Fruit fly (Drosophila melanogaster) whole organism, embryonic: ENCODE results near the gene CG14142.

Experiments used
- Atf-2 ChIP-seq: fragments of 200-800 bp; sonication (Bioruptor generic); optimal IDR thresholded peaks from 2 replicates; lab custom pipeline; 2016; ENCODE audit warnings: missing biosample characterization, missing genetic modification characterization
- CG10959 ChIP-seq: fragments of 200-800 bp; sonication (Bioruptor generic); IDR thresholded peaks from 2 replicates; pipeline ENCODE4 v1.3.6; 2022; ENCODE audit warnings: missing biosample characterization, missing genetic modification characterization
- CG11456 ChIP-seq: fragments of 200-800 bp; sonication (Bioruptor generic); IDR thresholded peaks from 3 replicates; pipeline ENCODE4 v1.3.6; 2022; ENCODE audit warnings: missing biosample characterization, missing genetic modification characterization
- CG11696 ChIP-seq: fragments of 200-800 bp; sonication (Bioruptor generic); IDR thresholded peaks from 2 replicates; pipeline ENCODE4 v1.3.6; 2022; ENCODE audit warnings: missing biosample characterization, missing genetic modification characterization
- CG13894 ChIP-seq: fragments of 200-800 bp; sonication (Bioruptor generic); optimal IDR thresholded peaks from 3 replicates; lab custom pipeline; 2018; ENCODE audit warnings: missing biosample characterization, mild to moderate bottlenecking, missing genetic modification characterization, moderate library complexity
- CG14860 ChIP-seq: fragments of 200-800 bp; sonication (Bioruptor generic); IDR thresholded peaks from 3 replicates; pipeline ENCODE4 v1.3.6; 2022; ENCODE audit warnings: missing biosample characterization, missing genetic modification characterization; ENCODE audit not compliant: partially characterized antibody
- CG1603 ChIP-seq: fragments of 200-800 bp; sonication (Bioruptor generic); optimal IDR thresholded peaks from 2 replicates; lab custom pipeline; 2019; ENCODE audit warnings: missing biosample characterization, mild to moderate bottlenecking, missing genetic modification characterization, moderate library complexity
- CG32772 ChIP-seq: fragments of 200-800 bp; sonication (Bioruptor generic); IDR thresholded peaks from 2 replicates; pipeline ENCODE4 v1.3.6; 2022; ENCODE audit warnings: missing biosample characterization, missing genetic modification characterization
- CG4730 ChIP-seq: fragments of 200-800 bp; sonication (Bioruptor generic); IDR thresholded peaks from 2 replicates; pipeline ENCODE4 v1.3.6; 2022; ENCODE audit warnings: missing biosample characterization, missing genetic modification characterization
- CG5953 ChIP-seq: fragments of 200-800 bp; sonication (Bioruptor generic); IDR thresholded peaks from 2 replicates; pipeline ENCODE4 v1.3.6; 2022; ENCODE audit warnings: missing biosample characterization, missing genetic modification characterization
- CG6654 ChIP-seq: fragments of 200-800 bp; sonication (Bioruptor generic); optimal IDR thresholded peaks from 2 replicates; lab custom pipeline; 2017; ENCODE audit warnings: missing biosample characterization, mild to moderate bottlenecking, missing genetic modification characterization
- CG6765 ChIP-seq: fragments of 200-800 bp; sonication (Bioruptor generic); optimal IDR thresholded peaks from 3 replicates; lab custom pipeline; 2017; ENCODE audit warnings: missing biosample characterization, mild to moderate bottlenecking, missing genetic modification characterization
- CG9215 ChIP-seq: fragments of 200-800 bp; sonication (Bioruptor generic); IDR thresholded peaks from 2 replicates; pipeline ENCODE4 v1.3.6; 2022; ENCODE audit warnings: missing biosample characterization, missing genetic modification characterization
- CG9727 ChIP-seq: fragments of 200-800 bp; sonication (Bioruptor generic); optimal IDR thresholded peaks from 3 replicates; lab custom pipeline; 2017; ENCODE audit warnings: missing biosample characterization, mild to moderate bottlenecking, missing genetic modification characterization
- D ChIP-seq, 2 experiments: fragments of 200-800 bp in 1 of 2; fragments of >200 bp in 1 of 2; sonication (Bioruptor generic) in 1 of 2; optimal IDR thresholded peaks; 2 replicates in 1 of 2; 3 replicates in 1 of 2; lab custom pipeline; 2017; ENCODE audit warnings: mild to moderate bottlenecking in 1 of 2, missing biosample characterization in 1 of 2, missing genetic modification characterization in 1 of 2, missing genetic modification reagents in 1 of 2
- Deaf1 ChIP-seq: fragments of 200-800 bp; optimal IDR thresholded peaks from 3 replicates; lab custom pipeline; 2019; ENCODE audit warnings: missing biosample characterization, mild to moderate bottlenecking, missing genetic modification characterization, moderate library complexity
- Fer1 ChIP-seq: fragments of 200-800 bp; sonication (Bioruptor generic); optimal IDR thresholded peaks from 2 replicates; lab custom pipeline; 2017; ENCODE audit warnings: missing biosample characterization, mild to moderate bottlenecking, missing genetic modification characterization
- Hr78 ChIP-seq, 2 experiments: fragments of 200-800 bp in 1 of 2; fragments of >200 bp in 1 of 2; sonication (Bioruptor generic) in 1 of 2; optimal IDR thresholded peaks; 2 replicates each; lab custom pipeline; 2017 to 2019; ENCODE audit warnings: missing biosample characterization in 2 of 2, missing genetic modification characterization in 2 of 2, mild to moderate bottlenecking in 1 of 2, moderate library complexity in 1 of 2
- Nf-YA ChIP-seq: fragments of 200-800 bp; sonication (Bioruptor generic); IDR thresholded peaks from 2 replicates; pipeline ENCODE4 v1.3.6; 2022; ENCODE audit warnings: missing biosample characterization, missing genetic modification characterization
- Scr ChIP-seq: fragments of 200-800 bp; sonication (Bioruptor generic); IDR thresholded peaks from 2 replicates; pipeline ENCODE4 v1.3.6; 2022; ENCODE audit warnings: missing biosample characterization, missing genetic modification characterization; ENCODE audit not compliant: partially characterized antibody
- Side ChIP-seq: fragments of 200-800 bp; sonication (Bioruptor generic); optimal IDR thresholded peaks from 2 replicates; lab custom pipeline; 2016; ENCODE audit warnings: missing biosample characterization, missing genetic modification characterization
- Six4 ChIP-seq: fragments of 200-800 bp; sonication (Bioruptor generic); optimal IDR thresholded peaks from 2 replicates; lab custom pipeline; 2016; ENCODE audit warnings: missing biosample characterization, missing genetic modification characterization
- Ssrp ChIP-seq: fragments of 200-800 bp; sonication (Bioruptor generic); optimal IDR thresholded peaks from 2 replicates; lab custom pipeline; 2018; ENCODE audit warnings: missing biosample characterization, mild to moderate bottlenecking, missing genetic modification characterization, moderate library complexity
- TFAM ChIP-seq: fragments of 200-800 bp; sonication (Bioruptor generic); optimal IDR thresholded peaks from 2 replicates; lab custom pipeline; 2017; ENCODE audit warnings: missing biosample characterization, missing genetic modification characterization, inconsistent platforms
- Taf1 ChIP-seq: fragments of 200-800 bp; sonication (Bioruptor generic); IDR thresholded peaks from 2 replicates; pipeline ENCODE4 v1.3.6; 2022; ENCODE audit warnings: missing biosample characterization, missing genetic modification characterization
- Usf ChIP-seq: fragments of 200-800 bp; sonication (Bioruptor generic); optimal IDR thresholded peaks from 2 replicates; lab custom pipeline; 2017; ENCODE audit warnings: missing genotype, missing biosample characterization, missing genetic modification characterization
- bcd ChIP-seq: fragments of 200-800 bp; sonication (Bioruptor generic); optimal IDR thresholded peaks from 2 replicates; lab custom pipeline; 2017; ENCODE audit warnings: missing biosample characterization, mild to moderate bottlenecking, missing genetic modification characterization
- bsh ChIP-seq, 2 experiments: fragments of 200-800 bp; sonication (Bioruptor generic); optimal IDR thresholded peaks; 2 replicates each; lab custom pipeline; 2017 to 2018; ENCODE audit warnings: mild to moderate bottlenecking in 2 of 2, missing biosample characterization in 2 of 2, missing genetic modification characterization in 2 of 2, moderate library complexity in 1 of 2
- chn ChIP-seq: fragments of 200-800 bp; sonication (Bioruptor generic); optimal IDR thresholded peaks from 2 replicates; lab custom pipeline; 2016; ENCODE audit warnings: missing biosample characterization, missing genetic modification characterization
- esg ChIP-seq: fragments of 200-800 bp; sonication (Bioruptor generic); conservative IDR thresholded peaks from 2 replicates; pipeline ENCODE4 v1.3.6; 2022; ENCODE audit warnings: missing biosample characterization, missing genetic modification characterization
- fd102C ChIP-seq: fragments of 200-800 bp; sonication (Bioruptor generic); optimal IDR thresholded peaks from 2 replicates; lab custom pipeline; 2018; ENCODE audit warnings: missing biosample characterization, mild to moderate bottlenecking, missing genetic modification characterization, moderate library complexity
- gce ChIP-seq: fragments of 200-800 bp; sonication (Bioruptor generic); IDR thresholded peaks from 3 replicates; pipeline ENCODE4 v1.3.6; 2022; ENCODE audit warnings: missing biosample characterization, missing genetic modification characterization
- ham ChIP-seq: fragments of 200-800 bp; sonication (Bioruptor generic); IDR thresholded peaks from 2 replicates; pipeline ENCODE4 v1.3.6; 2022; ENCODE audit warnings: missing biosample characterization, missing genetic modification characterization
- insv ChIP-seq, 2 experiments: fragments of 200-800 bp; sonication (Bioruptor generic); optimal IDR thresholded peaks; 3 replicates each; lab custom pipeline; 2016 to 2018; ENCODE audit warnings: missing biosample characterization in 2 of 2, missing genetic modification characterization in 2 of 2
- lilli ChIP-seq: fragments of 200-800 bp; sonication (Bioruptor generic); optimal IDR thresholded peaks from 3 replicates; lab custom pipeline; 2016; ENCODE audit warnings: missing biosample characterization, missing genetic modification characterization
- lov ChIP-seq, 2 experiments: fragments of 200-800 bp in 1 of 2; fragments of >200 bp in 1 of 2; sonication (Bioruptor generic) in 1 of 2; IDR thresholded peaks in 1 of 2; optimal IDR thresholded peaks in 1 of 2; 2 replicates in 1 of 2; 3 replicates in 1 of 2; pipeline versions ENCODE4 v1.3.6 to Lab custom; 2017 to 2022; ENCODE audit warnings: missing biosample characterization in 1 of 2, missing genetic modification characterization in 1 of 2
- odd ChIP-seq: fragments of 200-800 bp; sonication (Bioruptor generic); optimal IDR thresholded peaks from 2 replicates; lab custom pipeline; 2017; ENCODE audit warnings: missing biosample characterization, mild to moderate bottlenecking, missing genetic modification characterization
- row ChIP-seq: fragments of 200-800 bp; sonication (Bioruptor generic); IDR thresholded peaks from 3 replicates; pipeline ENCODE4 v1.3.6; 2022; ENCODE audit warnings: missing biosample characterization, missing genetic modification characterization
- tio ChIP-seq: fragments of 200-800 bp; sonication (Bioruptor generic); optimal IDR thresholded peaks from 2 replicates; lab custom pipeline; 2017; ENCODE audit warnings: missing biosample characterization, missing genetic modification characterization, inconsistent platforms
- unc-4 ChIP-seq: fragments of 200-800 bp; sonication (Bioruptor generic); IDR thresholded peaks from 2 replicates; pipeline ENCODE4 v1.3.6; 2022; ENCODE audit warnings: missing biosample characterization, missing genetic modification characterization; ENCODE audit not compliant: partially characterized antibody
- wdn ChIP-seq: fragments of 200-800 bp; sonication (Bioruptor generic); IDR thresholded peaks from 2 replicates; pipeline ENCODE4 v1.3.6; 2022; ENCODE audit warnings: missing biosample characterization, missing genetic modification characterization

CG14142 gene

DNA sequence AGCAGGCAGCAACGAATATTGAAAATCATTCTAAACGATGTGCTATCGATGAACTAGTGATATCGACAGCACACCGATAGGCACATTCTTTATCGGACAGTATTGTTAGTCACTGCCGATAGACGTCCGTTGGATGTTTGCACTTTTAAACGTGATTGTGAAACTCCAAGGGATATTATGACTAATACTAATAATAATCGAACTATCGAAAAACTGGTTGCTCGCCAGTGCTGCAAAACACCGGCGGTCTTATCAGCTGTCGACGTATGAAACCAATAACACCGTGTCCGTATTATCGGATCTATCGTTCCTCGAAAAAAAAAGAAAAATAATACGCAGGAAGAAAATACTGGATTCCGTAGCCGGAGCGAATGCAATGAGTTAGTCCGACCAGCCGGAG lies 37.2 kb downstream of the CG14142 start, which contains the start of the genes Ube3a and CG7600 (continued):
- TF ChIP-seq odd, result no peak
- no peak for TF ChIP-seq TFAM (GFP tag; lab: Kevin White, UChicago)
- peak; percentile 99 for TF ChIP-seq unc-4 (GFP tag; lab: Robert Waterston, UW)
- TF ChIP-seq Hr78 (GFP tag; optimal IDR thresholded peaks at IDR 0.05; lab: Kevin White, UChicago), result no peak
- TF ChIP-seq Ssrp, result no peak
- TF ChIP-seq tio (GFP tag; lab: Kevin White, UChicago), result no peak
- peak; percentile 61 for TF ChIP-seq lilli
- TF ChIP-seq CG32772 (GFP tag; lab: Robert Waterston, UW), result no peak
- TF ChIP-seq bcd (GFP tag; lab: Kevin White, UChicago), result peak; percentile 40
- no peak for TF ChIP-seq CG10959 (GFP tag; lab: Robert Waterston, UW)
- TF ChIP-seq Atf-2 (GFP tag; lab: Kevin White, UChicago), result peak; percentile 19
- no peak for TF ChIP-seq CG6765 (GFP tag; lab: Kevin White, UChicago)
- no peak for TF ChIP-seq CG9727 (GFP tag; lab: Kevin White, UChicago)
- TF ChIP-seq CG6654, result no peak
- no peak for TF ChIP-seq CG5953 (GFP tag; lab: Robert Waterston, UW)
- peak; percentile 22 for TF ChIP-seq Deaf1
- TF ChIP-seq row (GFP tag; lab: Robert Waterston, UW), result peak; percentile 26; the same call in 2 of the 3 replicates
- TF ChIP-seq bsh (GFP tag; optimal IDR thresholded peaks at IDR 0.05; lab: Kevin White, UChicago), result peak in 1 of 2 experiments; percentile 29
- TF ChIP-seq CG13894 (tag; lab: Kevin White, UChicago), result peak; percentile 78
- peak; percentile 84 for TF ChIP-seq CG1603 (tag; lab: Kevin White, UChicago)
- TF ChIP-seq Scr (GFP tag; lab: Robert Waterston, UW), result peak; percentile 98
- TF ChIP-seq lov (optimal IDR thresholded peaks at IDR 0.05; lab: Kevin White, UChicago), result no peak
- TF ChIP-seq lov (GFP tag; IDR thresholded peaks at IDR 0.05; lab: Robert Waterston, UW), result no peak
- TF ChIP-seq esg (GFP tag; lab: Robert Waterston, UW), result no peak
- TF ChIP-seq Side (GFP tag; lab: Kevin White, UChicago), result peak; percentile 61
- no peak for TF ChIP-seq Taf1 (GFP tag; lab: Robert Waterston, UW)
- no peak for TF ChIP-seq gce (GFP tag; lab: Robert Waterston, UW)
- no peak for TF ChIP-seq fd102C (GFP tag; lab: Kevin White, UChicago)
- no peak for TF ChIP-seq wdn
- TF ChIP-seq CG11696, result no peak
- TF ChIP-seq Nf-YA (GFP tag; lab: Robert Waterston, UW), result no peak
- TF ChIP-seq CG14860, result peak; percentile 100
- peak; percentile 69 for TF ChIP-seq Fer1 (GFP tag; lab: Kevin White, UChicago)
- TF ChIP-seq D (optimal IDR thresholded peaks at IDR 0.05; lab: Kevin White, UChicago), result no peak
- no peak for TF ChIP-seq D (GFP tag; optimal IDR thresholded peaks at IDR 0.05; lab: Kevin White, UChicago)
- no peak for TF ChIP-seq CG9215
- TF ChIP-seq chn (GFP tag; lab: Kevin White, UChicago), result no peak
- no peak for TF ChIP-seq ham (GFP tag; lab: Robert Waterston, UW)
- no peak for TF ChIP-seq Usf (GFP tag; lab: Kevin White, UChicago)
- TF ChIP-seq CG11456 (GFP tag; lab: Robert Waterston, UW), result no peak
- TF ChIP-seq Six4 (GFP tag; lab: Kevin White, UChicago), result peak; percentile 22
- TF ChIP-seq insv (GFP tag; optimal IDR thresholded peaks at IDR 0.05; lab: Kevin White, UChicago), result peak in 1 of 2 experiments; percentile 73
- TF ChIP-seq CG4730 (GFP tag; lab: Robert Waterston, UW), result no peak
- TF ChIP-seq, all 482 proteins: peak for 231
